Fruit fly (Drosophila melanogaster) whole organism, embryonic: ENCODE results near the gene CG15034.

Source experiments
- CG10431 ChIP-seq: fragments of 200-800 bp; sonication (Bioruptor generic); optimal IDR thresholded peaks from 3 replicates; lab custom pipeline; 2018; ENCODE audit warnings: missing biosample characterization, mild to moderate bottlenecking, missing genetic modification characterization
- CG14050 ChIP-seq: fragments of 200-800 bp; sonication (Bioruptor generic); IDR thresholded peaks from 3 replicates; pipeline ENCODE4 v1.3.6; 2022; ENCODE audit warnings: missing biosample characterization, missing genetic modification characterization
- CG9437 ChIP-seq: fragments of 200-800 bp; sonication (Bioruptor generic); optimal IDR thresholded peaks from 2 replicates; lab custom pipeline; 2018; ENCODE audit warnings: missing biosample characterization, mild to moderate bottlenecking, missing genetic modification characterization
- Stat92E ChIP-seq, 3 experiments: fragments of >200 bp in 2 of 3; fragments of 200-800 bp in 1 of 3; sonication (Bioruptor generic) in 1 of 3; optimal IDR thresholded peaks; 2 replicates each; lab custom pipeline; 2017 to 2019; ENCODE audit warnings: missing biosample characterization in 3 of 3, missing genetic modification characterization in 3 of 3, mild to moderate bottlenecking in 1 of 3, moderate library complexity in 1 of 3
- jigr1 ChIP-seq: fragments of 200-800 bp; sonication (Bioruptor generic); IDR thresholded peaks from 3 replicates; pipeline ENCODE4 v1.3.6; 2022; ENCODE audit warnings: missing biosample characterization, missing genetic modification characterization
- ttk ChIP-seq: fragments of 200-800 bp; sonication (Bioruptor generic); IDR thresholded peaks from 2 replicates; pipeline ENCODE4 v2.1.2; 2022; ENCODE audit warnings: missing biosample characterization, missing genetic modification characterization

dm6 chrX:7319703-7320088, 27.6 kb downstream of the CG15034 start:
- TF ChIP-seq Stat92E (GFP tag; optimal IDR thresholded peaks at IDR 0.05; lab: Kevin White, UChicago) (peak in 1 of 3 experiments; percentile 21), jigr1 (GFP tag; lab: Robert Waterston, UW) (no peak), CG14050 (GFP tag; lab: Robert Waterston, UW) (no peak), CG9437 (GFP tag; lab: Kevin White, UChicago) (no peak), ttk (GFP tag; lab: Robert Waterston, UW) (no peak), CG10431 (GFP tag; lab: Kevin White, UChicago) (no peak)
